Worm (Caenorhabditis elegans) whole organism, L4 larva: ENCODE data around the gene oac-2.

ENCODE experiments used
- T20F7.1 ChIP-seq: fragments of 200-800 bp; sonication (Bioruptor generic); optimal IDR thresholded peaks from 2 replicates; lab custom pipeline; 2018; ENCODE audit warnings: mild to moderate bottlenecking, missing genetic modification characterization, missing compliant biosample characterization
- ceh-82 ChIP-seq: sonication (generic microtip); optimal IDR thresholded peaks from 2 replicates; lab custom pipeline; 2017; ENCODE audit warnings: missing biosample characterization, missing genetic modification characterization
- fos-1 ChIP-seq: fragments of 150-350 bp; optimal IDR thresholded peaks from 2 replicates; lab custom pipeline; 2014; ENCODE audit warnings: missing biosample characterization, missing genetic modification characterization
- lin-39 ChIP-seq: fragments of 150-350 bp; optimal IDR thresholded peaks from 2 replicates; lab custom pipeline; 2014; ENCODE audit warnings: missing biosample characterization, missing genetic modification reagents, missing genetic modification characterization
- mep-1 ChIP-seq: fragments of 150-350 bp; sonication (generic microtip); optimal IDR thresholded peaks from 3 replicates; lab custom pipeline; 2014; ENCODE audit warnings: missing biosample characterization, missing genetic modification characterization
- nhr-48 ChIP-seq: sonication (generic microtip); optimal IDR thresholded peaks from 2 replicates; lab custom pipeline; 2016; ENCODE audit warnings: mild to moderate bottlenecking, missing genetic modification characterization, missing compliant biosample characterization
- spr-1 ChIP-seq: sonication (generic microtip); optimal IDR thresholded peaks from 2 replicates; lab custom pipeline; 2016; ENCODE audit warnings: mild to moderate bottlenecking, missing genetic modification characterization, missing compliant biosample characterization
- unc-130 ChIP-seq: sonication (generic microtip); optimal IDR thresholded peaks from 2 replicates; lab custom pipeline; 2016; ENCODE audit warnings: missing genetic modification reagents, missing genetic modification characterization, missing compliant biosample characterization
- unc-62 ChIP-seq, 3 experiments: fragments of 150-350 bp in 1 of 3; sonication (generic microtip); optimal IDR thresholded peaks in 2 of 3; peaks in 1 of 3; 1 replicate in 1 of 3; 2 replicates in 2 of 3; lab custom pipeline; 2014 to 2017; ENCODE audit warnings: missing biosample characterization in 3 of 3, missing genetic modification characterization in 3 of 3, missing genetic modification reagents in 3 of 3, missing genotype in 1 of 3

DNA sequence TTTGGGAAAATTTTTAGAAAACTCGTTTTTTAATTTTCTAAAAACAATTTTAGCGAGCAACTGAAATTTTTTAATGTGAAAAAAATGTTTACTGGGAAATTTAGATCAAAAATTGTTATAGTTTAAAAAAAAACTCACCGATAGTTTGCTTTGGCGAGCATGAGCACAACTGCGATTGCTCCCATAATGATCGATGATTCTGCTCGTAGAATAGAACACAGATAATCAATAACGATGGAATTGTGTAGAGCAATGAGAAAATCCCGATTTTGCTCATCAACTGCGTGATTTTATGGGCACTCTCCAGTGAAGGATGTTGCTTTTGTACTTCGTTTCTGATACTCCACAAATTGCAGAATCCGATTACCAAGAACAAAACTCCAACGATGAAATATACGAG lies 32.3 kb downstream of the oac-2 start:
- TF ChIP-seq unc-62 (GFP tag; optimal IDR thresholded peaks at IDR 0.05 in 1 of 2; lab: Kevin White, UChicago) (no peak), unc-62 (tag; optimal IDR thresholded peaks at IDR 0.05; lab: Kevin White, UChicago) (no peak), T20F7.1 (GFP tag; lab: Kevin White, UChicago) (no peak), ceh-82 (tag; lab: Kevin White, UChicago) (no peak), nhr-48 (tag; lab: Kevin White, UChicago) (no peak), spr-1 (no peak), unc-130 (no peak), mep-1 (no peak), fos-1 (tag; lab: Kevin White, UChicago) (no peak), lin-39 (no peak)
